Fruit fly (Drosophila melanogaster) whole organism: ENCODE measurements around the gene CG43924.

ENCODE experiments used
- CG8478 ChIP-seq: fragments of >200 bp; optimal IDR thresholded peaks from 2 replicates; lab custom pipeline; 2018; ENCODE audit warnings: inconsistent platforms
- Dll ChIP-seq: fragments of >200 bp; optimal IDR thresholded peaks from 2 replicates; lab custom pipeline; 2017
- EcR ChIP-seq, 2 experiments: fragments of >200 bp; optimal IDR thresholded peaks; 2 replicates each; lab custom pipeline; 2017; ENCODE audit warnings: missing biosample characterization in 2 of 2, missing genetic modification characterization in 2 of 2, missing genetic modification reagents in 2 of 2
- pan ChIP-seq: fragments of >200 bp; optimal IDR thresholded peaks from 2 replicates; lab custom pipeline; 2017
- psq ChIP-seq: fragments of >200 bp; optimal IDR thresholded peaks from 2 replicates; lab custom pipeline; 2017
- usp ChIP-seq: fragments of >200 bp; optimal IDR thresholded peaks from 2 replicates; lab custom pipeline; 2017; ENCODE audit warnings: missing biosample characterization, missing genetic modification characterization, mixed read lengths

DNA sequence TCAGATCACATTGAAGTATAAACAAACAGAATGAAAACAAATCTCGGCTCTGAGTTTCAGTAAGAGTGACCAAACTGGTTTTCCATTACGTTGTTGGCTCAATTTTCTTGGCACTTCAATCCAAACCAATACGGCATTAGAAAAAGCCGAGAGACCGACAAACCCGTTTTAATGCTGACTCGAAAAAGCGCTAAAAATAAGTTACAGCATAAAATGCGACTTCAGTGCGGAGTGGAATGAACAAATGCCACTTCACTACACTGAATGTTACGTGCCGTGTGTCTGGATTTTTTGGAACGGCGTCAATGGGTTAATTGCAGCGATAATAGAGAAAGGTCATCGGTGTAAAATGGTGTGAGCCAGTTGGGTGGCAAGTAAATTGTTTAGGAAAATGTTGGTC lies 49.8 kb upstream of the CG43924 start:
- no peak for TF ChIP-seq Dll
- TF ChIP-seq pan = no peak
- TF ChIP-seq usp (GFP tag; lab: Kevin White, UChicago) = no peak
- TF ChIP-seq CG8478 = no peak
- no peak for TF ChIP-seq psq (lab: Kevin White, UChicago)
- no peak for TF ChIP-seq EcR (GFP tag; optimal IDR thresholded peaks at IDR 0.05; lab: Kevin White, UChicago)
